Worm (Caenorhabditis elegans) whole organism, L3 larva: ENCODE measurements around the gene H43I07.4.

Experiments
- R02D3.7 ChIP-seq: fragments of 150-350 bp; optimal IDR thresholded peaks from 2 replicates; lab custom pipeline; 2014; ENCODE audit warnings: missing biosample characterization, missing genetic modification characterization
- aly-2 ChIP-seq: fragments of 150-350 bp; optimal IDR thresholded peaks from 2 replicates; lab custom pipeline; 2014; ENCODE audit warnings: missing biosample characterization, missing genetic modification characterization
- ceh-16 ChIP-seq: sonication (generic microtip); optimal IDR thresholded peaks from 2 replicates; lab custom pipeline; 2017; ENCODE audit warnings: missing biosample characterization, missing genetic modification characterization
- ceh-28 ChIP-seq: fragments of 150-350 bp; optimal IDR thresholded peaks from 2 replicates; lab custom pipeline; 2014; ENCODE audit warnings: missing biosample characterization, missing genetic modification reagents, missing genetic modification characterization
- ceh-82 ChIP-seq: fragments of 150-350 bp; optimal IDR thresholded peaks from 2 replicates; lab custom pipeline; 2014; ENCODE audit warnings: missing biosample characterization, missing genetic modification characterization
- ceh-9 ChIP-seq: sonication (generic microtip); optimal IDR thresholded peaks from 2 replicates; lab custom pipeline; 2018; ENCODE audit warnings: missing biosample characterization, missing genetic modification characterization
- egl-27 ChIP-seq: sonication (generic microtip); optimal IDR thresholded peaks from 4 replicates; lab custom pipeline; 2017; ENCODE audit warnings: missing biosample characterization, missing genetic modification reagents, missing genetic modification characterization
- egl-5 ChIP-seq: fragments of 150-350 bp; optimal IDR thresholded peaks from 2 replicates; lab custom pipeline; 2017; ENCODE audit warnings: missing biosample characterization, missing genetic modification reagents, missing genetic modification characterization, inconsistent platforms
- elt-1 ChIP-seq: fragments of 150-350 bp; optimal IDR thresholded peaks from 2 replicates; lab custom pipeline; 2014; ENCODE audit warnings: missing biosample characterization, missing genetic modification characterization
- elt-2 ChIP-seq: sonication (generic microtip); optimal IDR thresholded peaks from 2 replicates; lab custom pipeline; 2016; ENCODE audit warnings: missing genetic modification reagents, mild to moderate bottlenecking, missing genetic modification characterization, missing compliant biosample characterization
- fkh-10 ChIP-seq: sonication (generic microtip); optimal IDR thresholded peaks from 2 replicates; lab custom pipeline; 2017; ENCODE audit warnings: missing biosample characterization, missing genetic modification reagents, missing genetic modification characterization
- fkh-2 ChIP-seq: fragments of 150-350 bp; optimal IDR thresholded peaks from 2 replicates; lab custom pipeline; 2014; ENCODE audit warnings: missing biosample characterization, missing genetic modification reagents, missing genetic modification characterization
- hmg-11 ChIP-seq: sonication (generic microtip); optimal IDR thresholded peaks from 2 replicates; lab custom pipeline; 2016; ENCODE audit warnings: missing genetic modification characterization, missing compliant biosample characterization
- jun-1 ChIP-seq: fragments of 150-350 bp; optimal IDR thresholded peaks from 2 replicates; lab custom pipeline; 2014; ENCODE audit warnings: missing biosample characterization, missing genetic modification reagents, missing genetic modification characterization
- lin-15B ChIP-seq: fragments of 150-350 bp; optimal IDR thresholded peaks from 2 replicates; lab custom pipeline; 2014; ENCODE audit warnings: missing biosample characterization, missing genetic modification characterization
- lin-39 ChIP-seq: fragments of 150-350 bp; optimal IDR thresholded peaks from 2 replicates; lab custom pipeline; 2018; ENCODE audit warnings: missing biosample characterization, missing genetic modification reagents, missing genetic modification characterization
- lsy-12 ChIP-seq: sonication (generic microtip); optimal IDR thresholded peaks from 2 replicates; lab custom pipeline; 2016; ENCODE audit warnings: mild to moderate bottlenecking, missing genetic modification characterization, missing compliant biosample characterization
- nfya-1 ChIP-seq: sonication (generic microtip); optimal IDR thresholded peaks from 2 replicates; lab custom pipeline; 2017; ENCODE audit warnings: missing genetic modification characterization, mild to moderate bottlenecking, missing compliant biosample characterization, antibody characterized with exemption, moderate library complexity; ENCODE audit not compliant: insufficient read depth
- nhr-11 ChIP-seq: fragments of 150-350 bp; optimal IDR thresholded peaks from 2 replicates; lab custom pipeline; 2014; ENCODE audit warnings: missing biosample characterization, missing genetic modification characterization
- nhr-12 ChIP-seq: fragments of 150-350 bp; optimal IDR thresholded peaks from 2 replicates; lab custom pipeline; 2014; ENCODE audit warnings: missing biosample characterization, missing genetic modification characterization
- nhr-23 ChIP-seq: fragments of 150-350 bp; optimal IDR thresholded peaks from 2 replicates; lab custom pipeline; 2014; ENCODE audit warnings: missing biosample characterization, missing genetic modification reagents, missing genetic modification characterization
- nhr-237 ChIP-seq: fragments of 150-350 bp; optimal IDR thresholded peaks from 2 replicates; lab custom pipeline; 2014; ENCODE audit warnings: missing biosample characterization, missing genetic modification characterization
- nhr-25 ChIP-seq: sonication (generic microtip); optimal IDR thresholded peaks from 2 replicates; lab custom pipeline; 2017; ENCODE audit warnings: missing biosample characterization, missing genetic modification characterization
- nhr-76 ChIP-seq: fragments of 150-350 bp; sonication (generic microtip); optimal IDR thresholded peaks from 5 replicates; lab custom pipeline; 2014; ENCODE audit warnings: missing biosample characterization, missing genetic modification characterization
- nhr-77 ChIP-seq: fragments of 150-350 bp; optimal IDR thresholded peaks from 2 replicates; lab custom pipeline; 2014; ENCODE audit warnings: missing biosample characterization, missing genetic modification characterization
- pha-4 ChIP-seq: fragments of 150-350 bp; optimal IDR thresholded peaks from 2 replicates; lab custom pipeline; 2014; ENCODE audit warnings: missing biosample characterization, missing genetic modification reagents, missing genetic modification characterization
- pqm-1 ChIP-seq: fragments of 150-350 bp; optimal IDR thresholded peaks from 2 replicates; lab custom pipeline; 2017; ENCODE audit warnings: missing biosample characterization, missing genetic modification characterization, inconsistent platforms
- sea-2 ChIP-seq: fragments of 150-350 bp; sonication (generic microtip); optimal IDR thresholded peaks from 4 replicates; lab custom pipeline; 2014; ENCODE audit warnings: missing biosample characterization, missing genetic modification reagents, missing genetic modification characterization
- skn-1 ChIP-seq: fragments of 150-350 bp; optimal IDR thresholded peaks from 2 replicates; lab custom pipeline; 2014; ENCODE audit warnings: missing biosample characterization, missing genetic modification characterization
- snpc-4 ChIP-seq: fragments of 150-350 bp; optimal IDR thresholded peaks from 2 replicates; lab custom pipeline; 2014; ENCODE audit warnings: missing biosample characterization, missing genetic modification characterization
- tbx-2 ChIP-seq: sonication (generic microtip); optimal IDR thresholded peaks from 2 replicates; lab custom pipeline; 2016; ENCODE audit warnings: mild to moderate bottlenecking, missing genetic modification characterization, missing compliant biosample characterization
- unc-39 ChIP-seq: sonication (generic microtip); optimal IDR thresholded peaks from 4 replicates; lab custom pipeline; 2017; ENCODE audit warnings: missing biosample characterization, missing genetic modification characterization
- zag-1 ChIP-seq: fragments of 150-350 bp; optimal IDR thresholded peaks from 2 replicates; lab custom pipeline; 2014; ENCODE audit warnings: missing biosample characterization, missing genetic modification characterization
- ztf-11 ChIP-seq: fragments of 150-350 bp; optimal IDR thresholded peaks from 2 replicates; lab custom pipeline; 2014; ENCODE audit warnings: missing biosample characterization, missing genetic modification characterization
- ztf-4 ChIP-seq: fragments of 150-350 bp; optimal IDR thresholded peaks from 2 replicates; lab custom pipeline; 2014; ENCODE audit warnings: missing biosample characterization, missing genetic modification characterization

Gene H43I07.4

ce11 chrV:4190232-4190631 is 25.7 kb upstream of the H43I07.4 start:
- TF ChIP-seq nfya-1 (tag; lab: Kevin White, UChicago) (no peak), aly-2 (tag; lab: Kevin White, UChicago) (no peak), nhr-77 (tag; lab: Kevin White, UChicago) (no peak), elt-1 (tag; lab: Kevin White, UChicago) (no peak)

ce11 chrV:4192688-4193471 is 23.1 kb upstream of the H43I07.4 start:
- TF ChIP-seq hmg-11 (peak; percentile 62), nfya-1 (tag; lab: Kevin White, UChicago) (peak; percentile 11), sea-2 (GFP tag; lab: Kevin White, UChicago) (no peak), nhr-12 (tag; lab: Kevin White, UChicago) (no peak)

- TF ChIP-seq ceh-16 (no peak), pqm-1 (tag; lab: Kevin White, UChicago) (peak; percentile 27), R02D3.7 (tag; lab: Kevin White, UChicago) (peak; percentile 25), pha-4 (peak; percentile 85), ceh-9 (tag; lab: Kevin White, UChicago) (no peak), nhr-25 (tag; lab: Kevin White, UChicago) (peak; percentile 74), snpc-4 (tag; lab: Kevin White, UChicago) (peak; percentile 83), fkh-10 (GFP tag; lab: Kevin White, UChicago) (peak; percentile 6), lin-15B (tag; lab: Kevin White, UChicago) (peak; percentile 78), elt-2 (tag; lab: Kevin White, UChicago) (peak; percentile 42), sea-2 (GFP tag; lab: Kevin White, UChicago) (no peak), jun-1 (peak; percentile 55), egl-5 (tag; lab: Kevin White, UChicago) (peak; percentile 14), nhr-23 (peak; percentile 66), unc-39 (no peak), aly-2 (tag; lab: Kevin White, UChicago) (no peak), nfya-1 (tag; lab: Kevin White, UChicago) (peak; percentile 77), skn-1 (tag; lab: Kevin White, UChicago) (peak; percentile 24), ceh-82 (no peak), tbx-2 (tag; lab: Kevin White, UChicago) (peak; percentile 74), hmg-11 (peak; percentile 95), lin-39 (tag; lab: Kevin White, UChicago) (peak; percentile 96), ceh-28 (peak; percentile 92)
These were observed 21.3 kb upstream of the H43I07.4 start, which contains the start of gene Y45G5AM.9 for ce11 chrV:4194587-4195211. Y45G5AM.9 (minus strand) TSS chrV:4194637.

- TF ChIP-seq skn-1 (tag; lab: Kevin White, UChicago): no peak
- TF ChIP-seq ztf-4 (tag; lab: Kevin White, UChicago): no peak
- no peak for TF ChIP-seq nhr-237 (tag; lab: Kevin White, UChicago)
- no peak for TF ChIP-seq zag-1 (tag; lab: Kevin White, UChicago)
- TF ChIP-seq elt-2 (tag; lab: Kevin White, UChicago): no peak
- no peak for TF ChIP-seq nhr-11
- no peak for TF ChIP-seq egl-27 (tag; lab: Kevin White, UChicago)
- TF ChIP-seq pqm-1 (tag; lab: Kevin White, UChicago): no peak
- TF ChIP-seq pha-4: no peak
- TF ChIP-seq ztf-11 (tag; lab: Kevin White, UChicago): no peak
- TF ChIP-seq nfya-1 (tag; lab: Kevin White, UChicago): no peak
- TF ChIP-seq jun-1: no peak
- no peak for TF ChIP-seq nhr-12 (tag; lab: Kevin White, UChicago)
These were observed 20.7 kb upstream of the H43I07.4 start, which contains the start of gene algn-5 for ce11 chrV:4195283-4195682. algn-5 (plus strand) TSS chrV:4195577.

ce11 chrV:4199185-4199584 is 16.8 kb upstream of the H43I07.4 start, which contains the start of gene rpac-40:
rpac-40 (plus strand) TSS chrV:4199485.
- TF ChIP-seq fkh-2 (tag; lab: Kevin White, UChicago): no peak
- no peak for TF ChIP-seq lsy-12
- TF ChIP-seq elt-1 (tag; lab: Kevin White, UChicago): no peak
- no peak for TF ChIP-seq fkh-10 (GFP tag; lab: Kevin White, UChicago)
- no peak for TF ChIP-seq snpc-4 (tag; lab: Kevin White, UChicago)
- TF ChIP-seq ceh-82: no peak
- no peak for TF ChIP-seq nhr-76 (tag; lab: Kevin White, UChicago)
- TF ChIP-seq ceh-28: no peak
- no peak for TF ChIP-seq egl-5 (tag; lab: Kevin White, UChicago)
- no peak for TF ChIP-seq ceh-9 (tag; lab: Kevin White, UChicago)
- TF ChIP-seq egl-27 (tag; lab: Kevin White, UChicago): no peak
